Worm (Caenorhabditis elegans) whole organism, dauer: ENCODE data around the gene figl-1.
"Not testable (repeated sequence)": the region's sequence is repeated elsewhere in the genome, so short reads cannot be mapped to it uniquely, and the experiment has no call there.

Experiments used
- unc-62 ChIP-seq: sonication (generic microtip); optimal IDR thresholded peaks from 2 replicates; lab custom pipeline; 2017; ENCODE audit warnings: missing biosample characterization, missing genetic modification reagents, missing genetic modification characterization

figl-1 gene

ce11 chrV:4303793-4304192, 42.0 kb downstream of the figl-1 start:
- TF ChIP-seq unc-62 (GFP tag; lab: Kevin White, UChicago): no peak

ce11 chrV:4302842-4303241, 43.0 kb downstream of the figl-1 start:
- TF ChIP-seq unc-62 (GFP tag; lab: Kevin White, UChicago): no peak

ce11 chrV:4299741-4300140, 46.1 kb downstream of the figl-1 start, which contains the start of gene ZC132.3:
Gene ZC132.3 (minus strand): TSS chrV:4299841.
- TF ChIP-seq unc-62 (GFP tag; lab: Kevin White, UChicago): no peak

ce11 chrV:4298579-4298978, 47.2 kb downstream of the figl-1 start, which contains the start of gene ZC132.11:
Gene ZC132.11 (minus strand): TSS chrV:4298679.
- no peak for TF ChIP-seq unc-62 (GFP tag; lab: Kevin White, UChicago)

- TF ChIP-seq unc-62 (GFP tag; lab: Kevin White, UChicago): no peak
Measured at ce11 chrV:4295920-4296319, 49.9 kb downstream of the figl-1 start, which contains the start of gene F47D2.11. Gene F47D2.11 (minus strand): TSS chrV:4296020.

ce11 chrV:4293425-4293824, 52.4 kb downstream of the figl-1 start, which contains the start of gene srh-194:
Gene srh-194 (minus strand): TSS chrV:4293525.
- TF ChIP-seq unc-62 (GFP tag; lab: Kevin White, UChicago): not testable (repeated sequence)
